Worm (Caenorhabditis elegans): ENCODE results near the gene zyg-12.

DNA sequence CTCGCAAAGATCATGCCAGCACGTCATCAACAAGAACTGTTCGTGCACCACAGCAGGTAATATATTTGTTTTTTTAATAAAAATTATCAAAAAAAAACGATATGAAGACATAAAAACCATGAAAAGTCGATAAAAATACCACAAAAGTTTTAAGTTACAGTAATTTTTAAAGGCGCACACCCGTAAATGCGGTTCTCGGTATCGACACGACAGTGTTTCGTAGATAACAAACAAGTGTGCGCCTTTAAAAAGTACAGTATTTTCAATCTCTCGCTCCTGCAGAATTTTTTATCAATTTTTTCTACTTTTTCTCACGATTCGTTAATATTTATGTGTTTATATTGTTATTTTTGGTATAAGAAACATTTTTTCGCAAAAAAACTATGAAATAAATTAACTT, 44.4 kb upstream of the zyg-12 start:
- TF ChIP-seq unc-55 (GFP tag; optimal IDR thresholded peaks at IDR 0.05) (no peak), crh-2 (tag; optimal IDR thresholded peaks at IDR 0.05) (no peak), ztf-11 (tag; optimal IDR thresholded peaks at IDR 0.05) (no peak), elt-1 (tag; optimal IDR thresholded peaks at IDR 0.05) (no peak), blmp-1 (tag; optimal IDR thresholded peaks at IDR 0.05; ENCODE audit: insufficient read depth) (no peak), zag-1 (tag; optimal IDR thresholded peaks at IDR 0.05) (no peak)
